Worm (Caenorhabditis elegans) whole organism, early embryonic: ENCODE measurements around the gene ttr-42.

Experiments used
- ama-1 ChIP-seq: fragments of 150-350 bp; optimal IDR thresholded peaks from 2 replicates; lab custom pipeline; 2014
- hmbx-1 ChIP-seq: sonication (generic microtip); optimal IDR thresholded peaks from 2 replicates; lab custom pipeline; 2016; ENCODE audit warnings: mild to moderate bottlenecking, missing genetic modification characterization, missing compliant biosample characterization
- sea-1 ChIP-seq: fragments of 200-800 bp; sonication (Bioruptor generic); conservative IDR thresholded peaks from 2 replicates; pipeline ENCODE4 v1.3.6; 2022; ENCODE audit warnings: missing genetic modification characterization, missing compliant biosample characterization
- tbx-37 ChIP-seq: fragments of 200-800 bp; sonication (Bioruptor generic); conservative IDR thresholded peaks from 2 replicates; pipeline ENCODE4 v1.3.6; 2022; ENCODE audit warnings: missing genetic modification reagents, missing genetic modification characterization, missing compliant biosample characterization

ce11 chrX:2580524-2580981 lies 3.0 kb downstream of the ttr-42 start, which contains the start of gene H01M10.1:
- TF ChIP-seq tbx-37: no peak
- TF ChIP-seq sea-1: no peak
- no peak for TF ChIP-seq ama-1
- TF ChIP-seq hmbx-1 (tag; lab: Kevin White, UChicago): no peak
